Fruit fly (Drosophila melanogaster) whole organism, prepupa: Measurements from ENCODE around the gene miple1.
A peak's percentile ranks its signal among the peaks of the same experiment; 100 is the strongest.

Source experiments
- Blimp-1 ChIP-seq: fragments of 200-800 bp; sonication (Bioruptor generic); optimal IDR thresholded peaks from 3 replicates; lab custom pipeline; 2017; ENCODE audit warnings: missing biosample characterization, missing genetic modification characterization, mild to moderate bottlenecking, moderate library complexity, missing genetic modification reagents
- CG10631 ChIP-seq: fragments of 200-800 bp; sonication (Bioruptor generic); optimal IDR thresholded peaks from 2 replicates; lab custom pipeline; 2016; ENCODE audit warnings: missing biosample characterization, missing genetic modification characterization
- CG10669 ChIP-seq: fragments of 200-800 bp; sonication (Bioruptor generic); optimal IDR thresholded peaks from 3 replicates; lab custom pipeline; 2018; ENCODE audit warnings: missing biosample characterization, mild to moderate bottlenecking, missing genetic modification characterization, moderate library complexity
- CG11294 ChIP-seq: fragments of 200-800 bp; sonication (Bioruptor generic); IDR thresholded peaks from 2 replicates; pipeline ENCODE4 v1.3.6; 2022; ENCODE audit warnings: missing biosample characterization, missing genetic modification characterization
- CG15336 ChIP-seq: fragments of 200-800 bp; sonication (Bioruptor generic); IDR thresholded peaks from 2 replicates; pipeline ENCODE4 v1.3.6; 2022; ENCODE audit warnings: missing biosample characterization, missing genetic modification characterization
- CG1621 ChIP-seq: fragments of 200-800 bp; sonication (Bioruptor generic); optimal IDR thresholded peaks from 3 replicates; lab custom pipeline; 2018; ENCODE audit warnings: missing biosample characterization, mild to moderate bottlenecking, missing genetic modification characterization
- CG16779 ChIP-seq: fragments of 200-800 bp; sonication (Bioruptor generic); optimal IDR thresholded peaks from 3 replicates; lab custom pipeline; 2017; ENCODE audit warnings: missing biosample characterization, mild to moderate bottlenecking, missing genetic modification characterization
- CG3032 ChIP-seq: fragments of 200-800 bp; optimal IDR thresholded peaks from 2 replicates; lab custom pipeline; 2019; ENCODE audit warnings: missing biosample characterization, mild to moderate bottlenecking, missing genetic modification characterization, moderate library complexity
- CG31627 ChIP-seq: fragments of 200-800 bp; sonication (Bioruptor generic); optimal IDR thresholded peaks from 3 replicates; lab custom pipeline; 2016; ENCODE audit warnings: missing biosample characterization, missing genetic modification characterization
- CG32006 ChIP-seq: fragments of 200-800 bp; sonication (Bioruptor generic); optimal IDR thresholded peaks from 3 replicates; lab custom pipeline; 2017; ENCODE audit warnings: missing biosample characterization, mild to moderate bottlenecking, missing genetic modification characterization
- CG3919 ChIP-seq: fragments of 200-800 bp; sonication (Bioruptor generic); optimal IDR thresholded peaks from 3 replicates; lab custom pipeline; 2016; ENCODE audit warnings: missing biosample characterization, missing genetic modification characterization
- CG4318 ChIP-seq: fragments of 200-800 bp; sonication (Bioruptor generic); optimal IDR thresholded peaks from 3 replicates; lab custom pipeline; 2017; ENCODE audit warnings: missing biosample characterization, mild to moderate bottlenecking, missing genetic modification characterization
- CG6163 ChIP-seq: fragments of 200-800 bp; sonication (Bioruptor generic); IDR thresholded peaks from 3 replicates; pipeline ENCODE4 v1.3.6; 2022; ENCODE audit warnings: missing biosample characterization, missing genetic modification characterization
- CG6792 ChIP-seq: fragments of 200-800 bp; sonication (Bioruptor generic); optimal IDR thresholded peaks from 3 replicates; lab custom pipeline; 2016; ENCODE audit warnings: missing biosample characterization, missing genetic modification characterization
- CG6808 ChIP-seq: fragments of 200-800 bp; sonication (Bioruptor generic); optimal IDR thresholded peaks from 3 replicates; lab custom pipeline; 2017; ENCODE audit warnings: missing biosample characterization, missing genetic modification characterization, mild to moderate bottlenecking, moderate library complexity, missing genetic modification reagents
- CG6854 ChIP-seq: fragments of 200-800 bp; sonication (Bioruptor generic); optimal IDR thresholded peaks from 2 replicates; lab custom pipeline; 2017; ENCODE audit warnings: missing biosample characterization, mild to moderate bottlenecking, missing genetic modification characterization
- CG8119 ChIP-seq: fragments of 200-800 bp; sonication (Bioruptor generic); IDR thresholded peaks from 3 replicates; pipeline ENCODE4 v1.3.6; 2022; ENCODE audit warnings: missing biosample characterization, missing genetic modification characterization
- CG8632 ChIP-seq: fragments of 200-800 bp; sonication (Bioruptor generic); optimal IDR thresholded peaks from 3 replicates; lab custom pipeline; 2016; ENCODE audit warnings: missing biosample characterization, missing genetic modification characterization
- Eip75B ChIP-seq: fragments of 200-800 bp; sonication (Bioruptor generic); optimal IDR thresholded peaks from 3 replicates; lab custom pipeline; 2016; ENCODE audit warnings: missing biosample characterization, missing genetic modification characterization
- Eip78C ChIP-seq: fragments of 200-800 bp; sonication (Bioruptor generic); peaks from one replicate; lab custom pipeline; 2016; ENCODE audit warnings: missing biosample characterization, missing genetic modification characterization
- Ets96B ChIP-seq: fragments of 200-800 bp; optimal IDR thresholded peaks from 2 replicates; lab custom pipeline; 2019; ENCODE audit warnings: missing biosample characterization, mild to moderate bottlenecking, missing genetic modification characterization, moderate library complexity
- Lpt ChIP-seq: fragments of 200-800 bp; sonication (Bioruptor generic); optimal IDR thresholded peaks from 3 replicates; lab custom pipeline; 2016; ENCODE audit warnings: missing biosample characterization, missing genetic modification characterization
- OdsH ChIP-seq: fragments of 200-800 bp; sonication (Bioruptor generic); optimal IDR thresholded peaks from 3 replicates; lab custom pipeline; 2016; ENCODE audit warnings: missing biosample characterization, missing genetic modification characterization
- Sox14 ChIP-seq: fragments of 200-800 bp; sonication (Bioruptor generic); optimal IDR thresholded peaks from 3 replicates; lab custom pipeline; 2016; ENCODE audit warnings: missing biosample characterization, missing genetic modification characterization
- Sox15 ChIP-seq: fragments of 200-800 bp; sonication (Bioruptor generic); optimal IDR thresholded peaks from 3 replicates; lab custom pipeline; 2016; ENCODE audit warnings: missing biosample characterization, missing genetic modification characterization
- achi ChIP-seq: fragments of 200-800 bp; sonication (Bioruptor generic); optimal IDR thresholded peaks from 3 replicates; lab custom pipeline; 2016; ENCODE audit warnings: missing biosample characterization, missing genetic modification characterization
- acj6 ChIP-seq: fragments of 200-800 bp; sonication (Bioruptor generic); optimal IDR thresholded peaks from 3 replicates; lab custom pipeline; 2016; ENCODE audit warnings: missing biosample characterization, missing genetic modification characterization
- dac ChIP-seq: fragments of 200-800 bp; sonication (Bioruptor generic); optimal IDR thresholded peaks from 2 replicates; lab custom pipeline; 2017; ENCODE audit warnings: missing biosample characterization, mild to moderate bottlenecking, missing genetic modification characterization
- dsx ChIP-seq: fragments of 200-800 bp; optimal IDR thresholded peaks from 3 replicates; lab custom pipeline; 2019; ENCODE audit warnings: missing biosample characterization, mild to moderate bottlenecking, missing genetic modification characterization, moderate library complexity; ENCODE audit not compliant: poor library complexity, severe bottlenecking
- eg ChIP-seq: fragments of 200-800 bp; sonication (Bioruptor generic); IDR thresholded peaks from 3 replicates; pipeline ENCODE4 v1.3.6; 2022; ENCODE audit warnings: missing biosample characterization, missing genetic modification characterization
- esn ChIP-seq: fragments of 200-800 bp; sonication (Bioruptor generic); optimal IDR thresholded peaks from 2 replicates; lab custom pipeline; 2016; ENCODE audit warnings: missing biosample characterization, mild to moderate bottlenecking, missing genetic modification characterization, moderate library complexity
- fd59A ChIP-seq: fragments of 200-800 bp; sonication (Bioruptor generic); optimal IDR thresholded peaks from 2 replicates; lab custom pipeline; 2017; ENCODE audit warnings: missing biosample characterization, mild to moderate bottlenecking, missing genetic modification characterization, missing genetic modification reagents
- fd85E ChIP-seq: fragments of 200-800 bp; sonication (Bioruptor generic); optimal IDR thresholded peaks from 3 replicates; lab custom pipeline; 2016; ENCODE audit warnings: missing biosample characterization, missing genetic modification characterization
- fkh ChIP-seq: fragments of 200-800 bp; sonication (Bioruptor generic); optimal IDR thresholded peaks from 3 replicates; lab custom pipeline; 2017; ENCODE audit warnings: missing biosample characterization, mild to moderate bottlenecking, missing genetic modification characterization, moderate library complexity
- pdm3 ChIP-seq: fragments of 200-800 bp; sonication (Bioruptor generic); optimal IDR thresholded peaks from 3 replicates; lab custom pipeline; 2016; ENCODE audit warnings: missing biosample characterization, missing genetic modification characterization
- salr ChIP-seq, 2 experiments: fragments of 200-800 bp; sonication (Bioruptor generic); optimal IDR thresholded peaks; 3 replicates each; lab custom pipeline; 2016 to 2018; ENCODE audit warnings: missing biosample characterization in 2 of 2, missing genetic modification characterization in 2 of 2, mild to moderate bottlenecking in 1 of 2
- spab ChIP-seq: fragments of 200-800 bp; sonication (Bioruptor generic); optimal IDR thresholded peaks from 2 replicates; lab custom pipeline; 2017; ENCODE audit warnings: missing biosample characterization, mild to moderate bottlenecking, missing genetic modification characterization, missing genetic modification reagents
- ss ChIP-seq, 2 experiments: fragments of 200-800 bp; sonication (Bioruptor generic); optimal IDR thresholded peaks; 2 replicates in 1 of 2; 3 replicates in 1 of 2; lab custom pipeline; 2017 to 2018; ENCODE audit warnings: mild to moderate bottlenecking in 2 of 2, missing biosample characterization in 2 of 2, missing genetic modification characterization in 2 of 2, moderate library complexity in 1 of 2
- svp ChIP-seq: fragments of 200-800 bp; sonication (Bioruptor generic); peaks from one replicate; lab custom pipeline; 2016; ENCODE audit warnings: missing biosample characterization, missing genetic modification characterization
- topi ChIP-seq: fragments of 200-800 bp; sonication (Bioruptor generic); optimal IDR thresholded peaks from 3 replicates; lab custom pipeline; 2016; ENCODE audit warnings: missing biosample characterization, missing genetic modification characterization
- vri ChIP-seq: fragments of 200-800 bp; sonication (Bioruptor generic); optimal IDR thresholded peaks from 3 replicates; lab custom pipeline; 2016; ENCODE audit warnings: missing biosample characterization, mild to moderate bottlenecking, missing genetic modification characterization

The miple1 gene

DNA sequence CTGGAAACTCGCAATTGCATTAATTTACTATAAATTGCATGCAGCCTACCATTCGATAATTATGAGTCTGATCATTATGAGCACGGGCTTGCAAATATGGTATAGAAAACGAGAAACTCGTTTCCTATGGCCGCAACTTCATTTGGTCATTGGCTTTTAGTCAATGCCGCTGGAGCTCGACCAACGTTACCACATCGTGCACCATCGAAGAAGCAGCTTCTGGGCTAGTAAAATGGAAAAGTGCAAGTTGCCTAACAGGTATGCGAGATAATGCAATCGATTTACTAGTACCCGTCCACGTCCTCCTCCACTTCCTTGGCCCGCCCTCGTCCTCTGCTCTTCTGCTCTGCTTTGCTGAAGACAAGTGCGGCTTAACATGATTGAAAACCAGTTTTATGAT, 17.2 kb downstream of the miple1 start:
- peak; percentile 5 for TF ChIP-seq CG6808 (GFP tag; lab: Kevin White, UChicago)
- TF ChIP-seq CG3032 = no peak
- no peak for TF ChIP-seq acj6 (GFP tag; lab: Kevin White, UChicago)
- TF ChIP-seq spab (GFP tag; lab: Kevin White, UChicago) = no peak
- TF ChIP-seq CG10631 (GFP tag; lab: Kevin White, UChicago) = no peak
- TF ChIP-seq Eip75B (GFP tag; lab: Kevin White, UChicago) = no peak
- no peak for TF ChIP-seq Ets96B (tag; lab: Kevin White, UChicago)
- TF ChIP-seq eg (GFP tag; lab: Robert Waterston, UW) = no peak; the same call in 2 of the 3 replicates
- no peak for TF ChIP-seq Blimp-1 (GFP tag; lab: Kevin White, UChicago)
- peak in 1 of 2 experiments; percentile 48 for TF ChIP-seq ss (GFP tag; optimal IDR thresholded peaks at IDR 0.05; lab: Kevin White, UChicago)
- peak; percentile 50 for TF ChIP-seq Eip78C (GFP tag; lab: Kevin White, UChicago)
- peak; percentile 47 for TF ChIP-seq Lpt

- TF ChIP-seq Eip78C (GFP tag; lab: Kevin White, UChicago) (peak; percentile 39), vri (GFP tag; lab: Kevin White, UChicago) (peak; percentile 97), svp (GFP tag; lab: Kevin White, UChicago) (peak; percentile 98), acj6 (GFP tag; lab: Kevin White, UChicago) (no peak)
These were observed 24.6 kb downstream of the miple1 start for dm6 chr3L:291583-292145.

DNA sequence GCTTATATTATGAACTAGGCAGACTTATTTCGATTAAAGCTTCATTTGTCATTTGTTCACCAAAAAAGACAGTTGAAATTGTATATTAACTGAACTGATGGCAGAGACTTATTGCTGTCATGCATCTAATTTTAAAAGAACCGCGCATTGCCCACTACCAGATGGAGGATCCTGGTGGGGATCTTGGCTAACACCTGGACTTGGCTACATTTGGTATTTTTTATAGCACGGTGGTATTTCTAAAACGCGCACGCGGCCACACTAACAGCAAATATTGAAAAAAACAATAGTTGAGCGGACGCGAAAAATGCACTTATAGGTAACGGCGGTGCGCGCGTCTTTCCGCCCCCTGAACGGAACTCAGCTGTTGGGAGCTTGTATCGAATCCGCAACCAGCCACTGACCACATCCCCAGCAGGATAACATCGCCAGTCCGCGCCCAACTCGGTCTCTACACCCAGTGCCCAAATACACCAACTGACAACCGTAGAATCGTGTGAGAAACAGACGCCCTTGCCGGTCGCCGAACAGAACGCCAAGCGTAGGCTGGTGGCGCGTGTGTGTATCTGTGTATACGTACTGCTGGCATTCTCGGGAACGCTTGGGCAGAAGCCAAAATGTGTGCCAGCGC, 25.2 kb downstream of the miple1 start:
- TF ChIP-seq CG16779 (no peak), CG10669 (GFP tag; lab: Kevin White, UChicago) (no peak), ss (GFP tag; optimal IDR thresholded peaks at IDR 0.05; lab: Kevin White, UChicago) (peak in 1 of 2 experiments; percentile 26), fkh (peak; percentile 100), CG3032 (peak; percentile 11), CG8632 (GFP tag; lab: Kevin White, UChicago) (no peak), achi (GFP tag; lab: Kevin White, UChicago) (no peak), Ets96B (tag; lab: Kevin White, UChicago) (no peak), eg (GFP tag; lab: Robert Waterston, UW) (no peak), CG32006 (GFP tag; lab: Kevin White, UChicago) (no peak), esn (GFP tag; lab: Kevin White, UChicago) (peak; percentile 15), CG15336 (GFP tag; lab: Robert Waterston, UW) (peak; percentile 11; the same call in 1 of the 2 replicates), svp (GFP tag; lab: Kevin White, UChicago) (peak; percentile 31), CG11294 (GFP tag; lab: Robert Waterston, UW) (no peak), dsx (GFP tag; lab: Kevin White, UChicago) (peak; percentile 24), CG6792 (GFP tag; lab: Kevin White, UChicago) (no peak), CG1621 (tag; lab: Kevin White, UChicago) (peak; percentile 55), CG6163 (0 out of 3 replicates have a peak, but pooled peaks have one; percentile 35), CG6854 (GFP tag; lab: Kevin White, UChicago) (peak; percentile 38), CG3919 (GFP tag; lab: Kevin White, UChicago) (no peak), vri (GFP tag; lab: Kevin White, UChicago) (peak; percentile 52), CG10631 (GFP tag; lab: Kevin White, UChicago) (no peak), dac (GFP tag; lab: Kevin White, UChicago) (no peak)

dm6 chr3L:294841-295408, 27.8 kb downstream of the miple1 start:
- TF ChIP-seq topi (GFP tag; lab: Kevin White, UChicago) (no peak), CG31627 (GFP tag; lab: Kevin White, UChicago) (no peak), fd85E (GFP tag; lab: Kevin White, UChicago) (no peak), Blimp-1 (GFP tag; lab: Kevin White, UChicago) (no peak), esn (GFP tag; lab: Kevin White, UChicago) (no peak), acj6 (GFP tag; lab: Kevin White, UChicago) (no peak), fd59A (GFP tag; lab: Kevin White, UChicago) (no peak), CG4318 (GFP tag; lab: Kevin White, UChicago) (no peak), salr (GFP tag; optimal IDR thresholded peaks at IDR 0.05; lab: Kevin White, UChicago) (no peak), spab (GFP tag; lab: Kevin White, UChicago) (no peak), OdsH (no peak), CG32006 (GFP tag; lab: Kevin White, UChicago) (peak; percentile 14), CG15336 (GFP tag; lab: Robert Waterston, UW) (0 out of 2 replicates have a peak, but pooled peaks have one; percentile 8), Eip78C (GFP tag; lab: Kevin White, UChicago) (peak; percentile 61), pdm3 (GFP tag; lab: Kevin White, UChicago) (no peak), achi (GFP tag; lab: Kevin White, UChicago) (no peak), dac (GFP tag; lab: Kevin White, UChicago) (no peak), CG8119 (GFP tag; lab: Robert Waterston, UW) (no peak), Sox15 (GFP tag; lab: Kevin White, UChicago) (no peak), CG10631 (GFP tag; lab: Kevin White, UChicago) (peak; percentile 4), Sox14 (no peak)
